Worm (Caenorhabditis elegans) whole organism, young adult: ENCODE measurements around the gene Y105C5A.1268.

Experiments used
- F37B4.10 ChIP-seq: fragments of 200-800 bp; sonication (Bioruptor generic); IDR thresholded peaks from 2 replicates; pipeline ENCODE4 v1.3.6; 2022; ENCODE audit warnings: missing genetic modification characterization, missing compliant biosample characterization
- K11D2.4 ChIP-seq: fragments of 200-800 bp; sonication (Bioruptor generic); IDR thresholded peaks from 2 replicates; pipeline ENCODE4 v1.3.6; 2022; ENCODE audit warnings: missing genetic modification reagents, missing genetic modification characterization, missing compliant biosample characterization
- K12H6.12 ChIP-seq: fragments of 200-800 bp; sonication (Bioruptor generic); optimal IDR thresholded peaks from 2 replicates; lab custom pipeline; 2018; ENCODE audit warnings: mild to moderate bottlenecking, missing genetic modification characterization, missing compliant biosample characterization
- Y53G8AR.9 ChIP-seq: fragments of 200-800 bp; sonication (Bioruptor generic); conservative IDR thresholded peaks from 2 replicates; pipeline ENCODE4 v1.3.6; 2022; ENCODE audit warnings: missing genetic modification reagents, missing genetic modification characterization, missing compliant biosample characterization
- Y56A3A.18 ChIP-seq: fragments of 200-800 bp; sonication (Bioruptor generic); IDR thresholded peaks from 2 replicates; pipeline ENCODE4 v1.3.6; 2022; ENCODE audit warnings: missing genetic modification reagents, missing genetic modification characterization, missing compliant biosample characterization
- ZK185.1 ChIP-seq: sonication (generic microtip); optimal IDR thresholded peaks from 2 replicates; lab custom pipeline; 2016; ENCODE audit warnings: mild to moderate bottlenecking, missing genetic modification characterization, missing compliant biosample characterization; ENCODE audit not compliant: poor library complexity, severe bottlenecking
- akir-1 ChIP-seq: fragments of 200-800 bp; sonication (Bioruptor generic); optimal IDR thresholded peaks from 2 replicates; lab custom pipeline; 2018; ENCODE audit warnings: mild to moderate bottlenecking, missing genetic modification characterization, moderate library complexity, missing compliant biosample characterization
- atf-7 ChIP-seq: sonication (generic microtip); optimal IDR thresholded peaks from 2 replicates; lab custom pipeline; 2017; ENCODE audit warnings: mild to moderate bottlenecking, missing genetic modification characterization, missing compliant biosample characterization
- athp-1 ChIP-seq: sonication (generic microtip); optimal IDR thresholded peaks from 2 replicates; lab custom pipeline; 2017; ENCODE audit warnings: mild to moderate bottlenecking, missing genetic modification characterization, missing compliant biosample characterization
- attf-5 ChIP-seq: fragments of 200-800 bp; sonication (Bioruptor generic); optimal IDR thresholded peaks from 2 replicates; lab custom pipeline; 2018; ENCODE audit warnings: mild to moderate bottlenecking, missing genetic modification characterization, missing compliant biosample characterization
- attf-6 ChIP-seq: fragments of 200-800 bp; sonication (Bioruptor generic); IDR thresholded peaks from 2 replicates; pipeline ENCODE4 v1.3.6; 2022; ENCODE audit warnings: missing genetic modification reagents, missing genetic modification characterization, missing compliant biosample characterization
- cebp-1 ChIP-seq, 2 experiments: fragments of 200-800 bp in 1 of 2; sonication (Bioruptor generic) in 1 of 2; sonication (generic microtip) in 1 of 2; IDR thresholded peaks in 1 of 2; optimal IDR thresholded peaks in 1 of 2; 2 replicates each; pipeline versions ENCODE4 v1.3.6 to Lab custom; 2017 to 2022; ENCODE audit warnings: missing compliant biosample characterization in 2 of 2, missing genetic modification characterization in 2 of 2, mild to moderate bottlenecking in 1 of 2, missing genetic modification reagents in 1 of 2, moderate library complexity in 1 of 2
- ceh-100 ChIP-seq: fragments of 200-800 bp; sonication (Bioruptor generic); IDR thresholded peaks from 2 replicates; pipeline ENCODE4 v1.3.6; 2022; ENCODE audit warnings: missing genetic modification reagents, missing genetic modification characterization, missing compliant biosample characterization
- ceh-27 ChIP-seq: fragments of 200-800 bp; sonication (Bioruptor generic); optimal IDR thresholded peaks from 2 replicates; lab custom pipeline; 2018; ENCODE audit warnings: mild to moderate bottlenecking, missing genetic modification characterization, moderate library complexity, missing compliant biosample characterization
- chd-7 ChIP-seq: sonication (generic microtip); optimal IDR thresholded peaks from 2 replicates; lab custom pipeline; 2016; ENCODE audit warnings: mild to moderate bottlenecking, missing genetic modification characterization, moderate library complexity, missing compliant biosample characterization
- die-1 ChIP-seq: sonication (generic microtip); optimal IDR thresholded peaks from 2 replicates; lab custom pipeline; 2016; ENCODE audit warnings: missing genotype, mild to moderate bottlenecking, missing genetic modification characterization, missing compliant biosample characterization
- dox-1 ChIP-seq: fragments of 200-800 bp; sonication (Bioruptor generic); IDR thresholded peaks from 2 replicates; pipeline ENCODE4 v1.3.6; 2022; ENCODE audit warnings: missing genetic modification reagents, missing genetic modification characterization, missing compliant biosample characterization
- egl-18 ChIP-seq: fragments of 200-800 bp; sonication (Bioruptor generic); IDR thresholded peaks from 2 replicates; pipeline ENCODE4 v1.3.6; 2022; ENCODE audit warnings: missing genetic modification reagents, missing genetic modification characterization, missing compliant biosample characterization
- egl-44 ChIP-seq: fragments of 200-800 bp; sonication (Bioruptor generic); IDR thresholded peaks from 2 replicates; pipeline ENCODE4 v1.3.6; 2022; ENCODE audit warnings: missing genetic modification reagents, missing genetic modification characterization, missing compliant biosample characterization
- ekl-4 ChIP-seq: fragments of 200-800 bp; sonication (Bioruptor generic); IDR thresholded peaks from 2 replicates; pipeline ENCODE4 v1.3.6; 2022; ENCODE audit warnings: missing genetic modification reagents, missing genetic modification characterization, missing compliant biosample characterization
- ets-4 ChIP-seq: fragments of 200-800 bp; sonication (Bioruptor generic); optimal IDR thresholded peaks from 2 replicates; lab custom pipeline; 2018; ENCODE audit warnings: mild to moderate bottlenecking, missing genetic modification characterization, missing compliant biosample characterization
- gei-17 ChIP-seq: fragments of 200-800 bp; sonication (Bioruptor generic); optimal IDR thresholded peaks from 2 replicates; lab custom pipeline; 2018; ENCODE audit warnings: mild to moderate bottlenecking, missing genetic modification characterization, missing compliant biosample characterization
- hmg-1.2 ChIP-seq: fragments of 200-800 bp; sonication (Bioruptor generic); IDR thresholded peaks from 2 replicates; pipeline ENCODE4 v1.3.6; 2022; ENCODE audit warnings: missing genetic modification reagents, missing genetic modification characterization, missing compliant biosample characterization
- let-526 ChIP-seq: fragments of 200-800 bp; sonication (Bioruptor generic); IDR thresholded peaks from 2 replicates; pipeline ENCODE4 v1.3.6; 2022; ENCODE audit warnings: missing genetic modification reagents, missing genetic modification characterization, missing compliant biosample characterization
- let-607 ChIP-seq, 2 experiments: fragments of 200-800 bp in 1 of 2; sonication (Bioruptor generic) in 1 of 2; sonication (generic microtip) in 1 of 2; optimal IDR thresholded peaks; 2 replicates each; lab custom pipeline; 2016 to 2018; ENCODE audit warnings: mild to moderate bottlenecking in 2 of 2, missing compliant biosample characterization in 2 of 2, missing genetic modification characterization in 2 of 2, moderate library complexity in 2 of 2, missing genotype in 1 of 2
- lin-26 ChIP-seq: fragments of 200-800 bp; sonication (Bioruptor generic); IDR thresholded peaks from 2 replicates; pipeline ENCODE4 v1.3.6; 2022; ENCODE audit warnings: missing genetic modification reagents, missing genetic modification characterization, missing compliant biosample characterization
- lin-35 ChIP-seq, 3 experiments: fragments of 150-350 bp in 2 of 3; sonication (generic microtip) in 1 of 3; optimal IDR thresholded peaks; 2 replicates each; lab custom pipeline; 2014 to 2018; ENCODE audit warnings: missing biosample characterization in 3 of 3, missing genetic modification characterization in 3 of 3, missing genetic modification reagents in 3 of 3
- lin-40 ChIP-seq: sonication (generic microtip); optimal IDR thresholded peaks from 2 replicates; lab custom pipeline; 2016; ENCODE audit warnings: missing genetic modification characterization, mild to moderate bottlenecking, missing compliant biosample characterization, missing genotype, missing genetic modification reagents
- lin-54 ChIP-seq: fragments of 200-800 bp; sonication (Bioruptor generic); optimal IDR thresholded peaks from 2 replicates; lab custom pipeline; 2018; ENCODE audit warnings: mild to moderate bottlenecking, missing genetic modification characterization, missing compliant biosample characterization
- lir-1 ChIP-seq: fragments of 200-800 bp; sonication (Bioruptor generic); conservative IDR thresholded peaks from 2 replicates; pipeline ENCODE4 v1.3.6; 2022; ENCODE audit warnings: missing genetic modification reagents, missing genetic modification characterization, missing compliant biosample characterization
- madf-10 ChIP-seq: sonication (generic microtip); optimal IDR thresholded peaks from 2 replicates; lab custom pipeline; 2016; ENCODE audit warnings: mild to moderate bottlenecking, missing genetic modification characterization, missing compliant biosample characterization
- madf-3 ChIP-seq: fragments of 200-800 bp; sonication (Bioruptor generic); IDR thresholded peaks from 2 replicates; pipeline ENCODE4 v1.3.6; 2022; ENCODE audit warnings: missing genetic modification reagents, missing genetic modification characterization, missing compliant biosample characterization
- mcd-1 ChIP-seq: fragments of 200-800 bp; sonication (Bioruptor generic); IDR thresholded peaks from 2 replicates; pipeline ENCODE4 v1.3.6; 2022; ENCODE audit warnings: missing genetic modification reagents, missing genetic modification characterization, missing compliant biosample characterization
- mel-28 ChIP-seq: sonication (generic microtip); optimal IDR thresholded peaks from 2 replicates; lab custom pipeline; 2016; ENCODE audit warnings: borderline replicate concordance, mild to moderate bottlenecking, missing genetic modification characterization, missing compliant biosample characterization
- nfyb-1 ChIP-seq: fragments of 200-800 bp; sonication (Bioruptor generic); IDR thresholded peaks from 2 replicates; pipeline ENCODE4 v1.3.6; 2022; ENCODE audit warnings: missing genetic modification reagents, missing genetic modification characterization, missing compliant biosample characterization
- nhr-80 ChIP-seq: sonication (generic microtip); optimal IDR thresholded peaks from 2 replicates; lab custom pipeline; 2016; ENCODE audit warnings: missing genetic modification characterization, missing compliant biosample characterization
- pbrm-1 ChIP-seq: fragments of 200-800 bp; sonication (Bioruptor generic); IDR thresholded peaks from 2 replicates; pipeline ENCODE4 v1.3.6; 2022; ENCODE audit warnings: missing genetic modification reagents, missing genetic modification characterization, missing compliant biosample characterization
- rcor-1 ChIP-seq: fragments of 200-800 bp; sonication (Bioruptor generic); IDR thresholded peaks from 2 replicates; pipeline ENCODE4 v1.3.6; 2022; ENCODE audit warnings: missing genetic modification reagents, missing genetic modification characterization, missing compliant biosample characterization
- repo-1 ChIP-seq: sonication (generic microtip); optimal IDR thresholded peaks from 2 replicates; lab custom pipeline; 2017; ENCODE audit warnings: mild to moderate bottlenecking, missing genetic modification characterization, missing compliant biosample characterization
- snpc-4 ChIP-seq, 5 experiments: fragments of 150-350 bp in 1 of 5; sonication (generic microtip) in 4 of 5; optimal IDR thresholded peaks; 2 replicates each; lab custom pipeline; 2014 to 2018; ENCODE audit warnings: missing genetic modification characterization in 5 of 5, missing biosample characterization in 3 of 5, antibody characterized with exemption in 2 of 5, mild to moderate bottlenecking in 2 of 5, missing compliant biosample characterization in 2 of 5, missing genotype in 2 of 5, moderate library complexity in 2 of 5, missing genetic modification reagents in 1 of 5
- tbp1 ChIP-seq: fragments of 200-800 bp; sonication (Bioruptor generic); optimal IDR thresholded peaks from 2 replicates; lab custom pipeline; 2018; ENCODE audit warnings: mild to moderate bottlenecking, missing genetic modification characterization, missing compliant biosample characterization
- tlf-1 ChIP-seq: fragments of 200-800 bp; sonication (Bioruptor generic); optimal IDR thresholded peaks from 2 replicates; lab custom pipeline; 2018; ENCODE audit warnings: mild to moderate bottlenecking, missing genetic modification characterization, missing compliant biosample characterization
- zfh-2 ChIP-seq: fragments of 200-800 bp; sonication (Bioruptor generic); conservative IDR thresholded peaks from 2 replicates; pipeline ENCODE4 v1.3.6; 2022; ENCODE audit warnings: missing genetic modification reagents, missing genetic modification characterization, missing compliant biosample characterization
- ztf-18 ChIP-seq: sonication (generic microtip); optimal IDR thresholded peaks from 2 replicates; lab custom pipeline; 2016; ENCODE audit warnings: missing genotype, mild to moderate bottlenecking, missing genetic modification characterization, missing compliant biosample characterization

Gene Y105C5A.1268

ce11 chrIV:15646418-15647220 is at the start of gene Y105C5A.1268, which contains the start of gene Y105C5A.1272:
Gene Y105C5A.1268, minus strand, starts transcription at chrIV:15646468.
Gene Y105C5A.1272, plus strand, starts transcription at chrIV:15646992.
- TF ChIP-seq attf-6, result 0 out of 2 replicates have a peak, but pooled peaks have one; percentile 37
- peak; percentile 54 for TF ChIP-seq madf-10
- peak; percentile 85 for TF ChIP-seq dox-1 (GFP tag; lab: Robert Waterston, UW)
- peak; percentile 75 for TF ChIP-seq atf-7 (tag; lab: Kevin White, UChicago)
- 0 out of 2 replicates have a peak, but pooled peaks have one; percentile 31 for TF ChIP-seq lin-26 (GFP tag; lab: Robert Waterston, UW)
- TF ChIP-seq lir-1 (GFP tag; lab: Robert Waterston, UW), result peak; percentile 56; the same call in 1 of the 2 replicates
- peak; percentile 37 for TF ChIP-seq repo-1 (tag; lab: Kevin White, UChicago)
- peak; percentile 2 for TF ChIP-seq die-1
- peak; percentile 81; the same call in 1 of the 2 replicates for TF ChIP-seq egl-18 (GFP tag; lab: Robert Waterston, UW)
- TF ChIP-seq K11D2.4 (GFP tag; lab: Robert Waterston, UW), result peak; percentile 79
- peak; percentile 64 for TF ChIP-seq ceh-27
- peak; percentile 32 for TF ChIP-seq tlf-1 (GFP tag; lab: Kevin White, UChicago)
- 0 out of 2 replicates have a peak, but pooled peaks have one; percentile 34 for TF ChIP-seq F37B4.10
- TF ChIP-seq hmg-1.2 (GFP tag; lab: Robert Waterston, UW), result peak; percentile 99
- peak; percentile 65 for TF ChIP-seq gei-17 (GFP tag; lab: Kevin White, UChicago)
- TF ChIP-seq athp-1 (tag; lab: Kevin White, UChicago), result peak; percentile 83
- TF ChIP-seq nfyb-1, result peak; percentile 96
- TF ChIP-seq Y53G8AR.9 (GFP tag; lab: Robert Waterston, UW), result peak; percentile 84; the same call in 1 of the 2 replicates
- peak; percentile 84 for TF ChIP-seq ZK185.1
- TF ChIP-seq madf-3, result 0 out of 2 replicates have a peak, but pooled peaks have one; percentile 16
- peak; percentile 96 for TF ChIP-seq K12H6.12 (tag; lab: Kevin White, UChicago)
- peak; percentile 41; the same call in 1 of the 2 replicates for TF ChIP-seq zfh-2 (GFP tag; lab: Robert Waterston, UW)
- peak; percentile 84 for TF ChIP-seq ekl-4 (GFP tag; lab: Robert Waterston, UW)
- TF ChIP-seq akir-1, result peak; percentile 3
- peak; percentile 47 for TF ChIP-seq tbp1 (GFP tag; lab: Kevin White, UChicago)
- peak; percentile 99 for TF ChIP-seq cebp-1 (GFP tag; IDR thresholded peaks at IDR 0.05; lab: Robert Waterston, UW)
- TF ChIP-seq cebp-1 (tag; optimal IDR thresholded peaks at IDR 0.05; lab: Kevin White, UChicago), result peak; percentile 99
- TF ChIP-seq chd-7 (tag; lab: Kevin White, UChicago), result peak; percentile 83
- TF ChIP-seq let-526, result 0 out of 2 replicates have a peak, but pooled peaks have one; percentile 41
- TF ChIP-seq mel-28 (tag; lab: Kevin White, UChicago), result peak; percentile 62
- TF ChIP-seq ztf-18 (tag; lab: Kevin White, UChicago), result peak; percentile 75
- TF ChIP-seq lin-40 (tag; lab: Kevin White, UChicago), result peak; percentile 97
- peak; percentile 99 for TF ChIP-seq attf-5
- peak; percentile 18 for TF ChIP-seq ets-4 (GFP tag; lab: Kevin White, UChicago)
- peak; percentile 83; the same call in 1 of the 2 replicates for TF ChIP-seq Y56A3A.18 (GFP tag; lab: Robert Waterston, UW)
- peak; percentile 67 for TF ChIP-seq lin-54 (GFP tag; lab: Kevin White, UChicago)
- TF ChIP-seq egl-44 (GFP tag; lab: Robert Waterston, UW), result peak; percentile 71; the same call in 1 of the 2 replicates
- TF ChIP-seq mcd-1 (GFP tag; lab: Robert Waterston, UW), result peak; percentile 80
- peak; percentile 100 for TF ChIP-seq pbrm-1 (GFP tag; lab: Robert Waterston, UW)
- peak; percentile 9 for TF ChIP-seq nhr-80 (tag; lab: Kevin White, UChicago)
- peak in 1 of 2 experiments; percentile 43 for TF ChIP-seq let-607 (tag; optimal IDR thresholded peaks at IDR 0.05; lab: Kevin White, UChicago)
- TF ChIP-seq lin-35 (GFP tag; optimal IDR thresholded peaks at IDR 0.05; lab: Kevin White, UChicago), result peak in 1 of 3 experiments; percentile 78
- peak; percentile 58; the same call in 1 of the 2 replicates for TF ChIP-seq ceh-100
- TF ChIP-seq snpc-4 (GFP tag; optimal IDR thresholded peaks at IDR 0.05; lab: Kevin White, UChicago), result peak; percentile 13
- TF ChIP-seq snpc-4 (tag; optimal IDR thresholded peaks at IDR 0.05; lab: Kevin White, UChicago), result peak in 2 of 4 experiments; percentile 81 to 83
- peak; percentile 58 for TF ChIP-seq rcor-1 (GFP tag; lab: Robert Waterston, UW)
